Worm (Caenorhabditis elegans): ENCODE data around the gene srh-142.

srh-142 gene

DNA sequence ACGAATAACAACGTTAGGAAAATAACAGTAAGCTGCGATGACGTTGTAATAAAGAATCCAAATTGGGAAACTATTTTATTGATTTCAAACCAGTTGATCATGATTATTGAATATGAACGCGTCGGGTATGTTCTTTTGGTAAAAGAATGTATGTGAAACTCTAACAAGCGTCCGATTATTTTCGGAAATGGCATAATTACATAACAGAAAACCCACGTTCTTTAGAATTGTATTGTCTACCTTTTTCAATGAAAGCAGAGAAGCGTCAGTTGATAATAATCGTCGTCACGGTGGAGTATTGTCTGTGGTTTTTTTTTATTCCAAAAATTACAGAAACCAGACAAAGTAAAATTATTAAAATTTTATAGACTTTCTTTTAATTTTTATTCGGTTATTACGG, 5.7 kb downstream of the srh-142 start, which contains the start of gene str-14:
Gene str-14 (minus strand): TSS at position 101 of the 400 bp plus-strand sequence.
- TF ChIP-seq ref-1 (GFP tag; conservative IDR thresholded peaks at IDR 0.05) = no peak
- no peak for TF ChIP-seq cog-1 (tag; optimal IDR thresholded peaks at IDR 0.05)
- TF ChIP-seq flt-1 (GFP tag; IDR thresholded peaks at IDR 0.05) = no peak
- no peak for TF ChIP-seq T22C8.4 (GFP tag; IDR thresholded peaks at IDR 0.05)
- TF ChIP-seq klf-2 (GFP tag; conservative IDR thresholded peaks at IDR 0.05) = no peak

DNA sequence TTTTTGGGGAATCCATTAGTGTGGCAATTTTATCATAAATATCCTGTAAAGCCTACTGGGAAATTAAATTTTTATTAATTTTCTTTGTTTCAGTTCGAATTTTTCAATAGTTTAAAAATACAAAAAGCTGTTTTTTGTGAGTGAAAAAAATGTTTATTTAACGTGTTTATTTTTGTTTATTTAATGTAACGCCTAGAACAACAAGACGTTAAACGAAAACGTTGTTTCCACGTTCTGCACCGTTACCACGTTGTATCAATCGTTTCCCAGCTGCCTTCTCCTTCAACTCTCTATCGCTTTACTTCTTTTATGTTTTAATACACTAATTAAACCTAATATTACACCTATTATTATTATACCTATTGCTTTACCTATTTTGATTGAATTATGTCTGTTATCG, 13.0 kb downstream of the srh-142 start, which contains the start of gene T08G3.13:
Gene T08G3.13 (plus strand): TSS at position 301 of the 400 bp plus-strand sequence.
- TF ChIP-seq cog-1 (tag; optimal IDR thresholded peaks at IDR 0.05) (no peak), ztf-29 (GFP tag; IDR thresholded peaks at IDR 0.05) (no peak), T22C8.4 (GFP tag; IDR thresholded peaks at IDR 0.05) (no peak), ref-1 (GFP tag; conservative IDR thresholded peaks at IDR 0.05) (no peak), klf-2 (GFP tag; conservative IDR thresholded peaks at IDR 0.05) (no peak), tab-1 (GFP tag; IDR thresholded peaks at IDR 0.05) (no peak), flt-1 (GFP tag; IDR thresholded peaks at IDR 0.05) (no peak), med-1 (GFP tag; optimal IDR thresholded peaks at IDR 0.05; ENCODE audit: insufficient read depth) (no peak), ztf-23 (GFP tag; IDR thresholded peaks at IDR 0.05) (no peak)

DNA sequence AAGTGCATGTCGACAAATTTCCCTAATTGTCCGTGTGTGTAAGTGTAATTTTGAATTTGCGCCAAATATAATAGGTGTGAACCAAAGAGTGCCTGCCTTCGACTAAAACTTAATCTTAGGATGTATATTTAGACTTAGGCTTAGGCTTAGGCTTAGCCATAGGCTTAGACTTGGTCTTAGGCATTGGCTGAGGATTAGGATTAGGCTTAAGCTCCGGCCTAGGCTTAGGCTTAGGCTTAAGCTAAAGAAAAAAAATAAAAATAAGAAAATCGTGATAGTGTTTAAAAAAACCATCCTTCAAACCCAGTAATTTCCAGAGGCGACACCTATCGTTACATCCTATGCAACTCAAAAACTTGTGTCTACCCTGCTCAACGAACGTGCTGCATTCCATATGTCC, 14.6 kb downstream of the srh-142 start:
- no peak for TF ChIP-seq med-1 (GFP tag; optimal IDR thresholded peaks at IDR 0.05; ENCODE audit: insufficient read depth)
- no peak for TF ChIP-seq flt-1 (GFP tag; IDR thresholded peaks at IDR 0.05)
- no peak for TF ChIP-seq klf-2 (GFP tag; conservative IDR thresholded peaks at IDR 0.05)
- no peak for TF ChIP-seq ref-1 (GFP tag; conservative IDR thresholded peaks at IDR 0.05)
- TF ChIP-seq ztf-29 (GFP tag; IDR thresholded peaks at IDR 0.05) = no peak
- TF ChIP-seq tab-1 (GFP tag; IDR thresholded peaks at IDR 0.05) = no peak
- TF ChIP-seq cog-1 (tag; optimal IDR thresholded peaks at IDR 0.05) = no peak
- TF ChIP-seq T22C8.4 (GFP tag; IDR thresholded peaks at IDR 0.05) = no peak
- TF ChIP-seq ztf-23 (GFP tag; IDR thresholded peaks at IDR 0.05) = no peak

- no peak for TF ChIP-seq cog-1 (tag; optimal IDR thresholded peaks at IDR 0.05)
- no peak for TF ChIP-seq flt-1 (GFP tag; IDR thresholded peaks at IDR 0.05)
- no peak for TF ChIP-seq ref-1 (GFP tag; conservative IDR thresholded peaks at IDR 0.05)
- no peak for TF ChIP-seq ztf-29 (GFP tag; IDR thresholded peaks at IDR 0.05)
- no peak for TF ChIP-seq T22C8.4 (GFP tag; IDR thresholded peaks at IDR 0.05)
- TF ChIP-seq klf-2 (GFP tag; conservative IDR thresholded peaks at IDR 0.05) = no peak
- no peak for TF ChIP-seq med-1 (GFP tag; optimal IDR thresholded peaks at IDR 0.05; ENCODE audit: insufficient read depth)
- TF ChIP-seq tab-1 (GFP tag; IDR thresholded peaks at IDR 0.05) = no peak
- no peak for TF ChIP-seq ztf-23 (GFP tag; IDR thresholded peaks at IDR 0.05)
Observed at ce11 chrV:16445676-16446075, 15.1 kb downstream of the srh-142 start, which contains the start of gene T08G3.6. T08G3.6 (plus strand) TSS chrV:16445976.

- no peak for TF ChIP-seq tab-1 (GFP tag; IDR thresholded peaks at IDR 0.05)
- no peak for TF ChIP-seq T22C8.4 (GFP tag; IDR thresholded peaks at IDR 0.05)
- TF ChIP-seq flt-1 (GFP tag; IDR thresholded peaks at IDR 0.05) = no peak
- TF ChIP-seq med-1 (GFP tag; optimal IDR thresholded peaks at IDR 0.05; ENCODE audit: insufficient read depth) = no peak
- TF ChIP-seq klf-2 (GFP tag; conservative IDR thresholded peaks at IDR 0.05) = no peak
- TF ChIP-seq cog-1 (tag; optimal IDR thresholded peaks at IDR 0.05) = no peak
- TF ChIP-seq ref-1 (GFP tag; conservative IDR thresholded peaks at IDR 0.05) = no peak
- no peak for TF ChIP-seq ztf-29 (GFP tag; IDR thresholded peaks at IDR 0.05)
- TF ChIP-seq ztf-23 (GFP tag; IDR thresholded peaks at IDR 0.05) = no peak
Observed at ce11 chrV:16443626-16444025, 17.1 kb downstream of the srh-142 start, which contains the start of gene srh-141. srh-141 (plus strand) TSS chrV:16443926.

- TF ChIP-seq med-1 (GFP tag; optimal IDR thresholded peaks at IDR 0.05; ENCODE audit: insufficient read depth) = no peak
Observed at ce11 chrV:16437546-16437945, 23.2 kb downstream of the srh-142 start, which contains the start of gene F26D2.15. F26D2.15 (plus strand) TSS chrV:16437846.

DNA sequence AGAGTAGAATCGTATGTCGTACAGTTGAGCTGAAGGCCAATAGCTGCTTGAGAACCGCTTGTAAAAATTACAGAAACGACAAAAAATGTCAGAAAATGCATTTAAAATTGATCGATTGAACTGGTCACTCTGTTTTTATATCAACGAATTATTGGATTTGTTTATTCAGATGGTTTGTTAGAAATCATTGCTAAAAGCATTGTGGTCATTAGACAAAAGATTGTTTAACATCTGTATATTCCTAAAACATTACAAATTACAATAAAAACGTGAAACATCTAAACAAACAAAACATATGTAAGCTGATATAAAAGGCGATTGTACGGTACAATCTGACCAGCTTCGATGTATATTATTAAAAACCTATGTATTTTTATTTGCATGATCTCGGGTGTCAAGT, 25.3 kb downstream of the srh-142 start, which contains the start of the genes F26D2.13 and F26D2.14:
Gene F26D2.13 (minus strand): TSS at position 101 of the 400 bp plus-strand sequence.
Gene F26D2.14 (plus strand): TSS at position 346 of the 400 bp plus-strand sequence.
- TF ChIP-seq ztf-23 (GFP tag; IDR thresholded peaks at IDR 0.05) (no peak), med-1 (GFP tag; optimal IDR thresholded peaks at IDR 0.05; ENCODE audit: insufficient read depth) (no peak), ref-1 (GFP tag; conservative IDR thresholded peaks at IDR 0.05) (no peak), T22C8.4 (GFP tag; IDR thresholded peaks at IDR 0.05) (no peak), flt-1 (GFP tag; IDR thresholded peaks at IDR 0.05) (no peak), ztf-29 (GFP tag; IDR thresholded peaks at IDR 0.05) (no peak)

- TF ChIP-seq klf-2 (GFP tag; conservative IDR thresholded peaks at IDR 0.05) (no peak), med-1 (GFP tag; optimal IDR thresholded peaks at IDR 0.05; ENCODE audit: insufficient read depth) (no peak), cog-1 (tag; optimal IDR thresholded peaks at IDR 0.05) (no peak), tab-1 (GFP tag; IDR thresholded peaks at IDR 0.05) (no peak), ref-1 (GFP tag; conservative IDR thresholded peaks at IDR 0.05) (no peak), ztf-29 (GFP tag; IDR thresholded peaks at IDR 0.05) (no peak), T22C8.4 (GFP tag; IDR thresholded peaks at IDR 0.05) (no peak), ztf-23 (GFP tag; IDR thresholded peaks at IDR 0.05) (no peak), flt-1 (GFP tag; IDR thresholded peaks at IDR 0.05) (no peak)
Observed at ce11 chrV:16433471-16433870, 27.3 kb downstream of the srh-142 start, which contains the start of gene clec-234. clec-234 (minus strand) TSS chrV:16433571.

ce11 chrV:16429940-16430339, 30.8 kb downstream of the srh-142 start, which contains the start of gene str-73:
str-73 (plus strand) TSS chrV:16430240.
- TF ChIP-seq ref-1 (GFP tag; conservative IDR thresholded peaks at IDR 0.05) (no peak), T22C8.4 (GFP tag; IDR thresholded peaks at IDR 0.05) (no peak), med-1 (GFP tag; optimal IDR thresholded peaks at IDR 0.05; ENCODE audit: insufficient read depth) (no peak), flt-1 (GFP tag; IDR thresholded peaks at IDR 0.05) (no peak), cog-1 (tag; optimal IDR thresholded peaks at IDR 0.05) (no peak), klf-2 (GFP tag; conservative IDR thresholded peaks at IDR 0.05) (no peak), ztf-23 (GFP tag; IDR thresholded peaks at IDR 0.05) (no peak), tab-1 (GFP tag; IDR thresholded peaks at IDR 0.05) (no peak), ztf-29 (GFP tag; IDR thresholded peaks at IDR 0.05) (no peak)

DNA sequence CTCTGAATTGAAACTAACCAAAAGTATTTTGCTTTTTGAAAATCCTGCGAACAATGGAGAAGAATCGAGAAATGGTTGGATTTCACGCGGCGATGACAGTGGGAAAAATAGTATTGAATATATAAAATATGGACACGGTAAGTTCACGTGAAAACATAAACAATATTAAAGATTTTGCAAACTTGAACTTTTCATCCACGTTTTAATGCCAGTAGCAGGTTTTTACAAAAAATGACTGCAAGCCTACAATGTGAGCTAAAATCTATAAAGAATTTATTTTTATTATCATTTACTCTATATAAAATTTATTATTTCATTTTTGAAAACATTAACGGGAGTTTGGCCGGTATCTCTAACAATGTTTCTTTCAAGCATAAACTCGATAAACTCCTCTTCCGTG, 31.3 kb downstream of the srh-142 start, which contains the start of gene F26D2.10:
Gene F26D2.10 (minus strand): TSS at position 101 of the 400 bp plus-strand sequence.
- TF ChIP-seq ref-1 (GFP tag; conservative IDR thresholded peaks at IDR 0.05) (no peak), klf-2 (GFP tag; conservative IDR thresholded peaks at IDR 0.05) (no peak), T22C8.4 (GFP tag; IDR thresholded peaks at IDR 0.05) (no peak), tab-1 (GFP tag; IDR thresholded peaks at IDR 0.05) (no peak), ztf-29 (GFP tag; IDR thresholded peaks at IDR 0.05) (no peak), flt-1 (GFP tag; IDR thresholded peaks at IDR 0.05) (no peak), med-1 (GFP tag; optimal IDR thresholded peaks at IDR 0.05; ENCODE audit: insufficient read depth) (no peak), cog-1 (tag; optimal IDR thresholded peaks at IDR 0.05) (no peak), ztf-23 (GFP tag; IDR thresholded peaks at IDR 0.05) (no peak)

Data from whole organism, midembryonic.